Fruit fly (Drosophila melanogaster) whole organism, larva: ENCODE results near the gene Ssb-c31a.

Source experiments
- noc ChIP-seq: fragments of 200-800 bp; sonication (Bioruptor generic); optimal IDR thresholded peaks from 3 replicates; lab custom pipeline; 2019; ENCODE audit warnings: missing biosample characterization, mild to moderate bottlenecking, missing genetic modification characterization, moderate library complexity

The Ssb-c31a gene

dm6 chr2L:8211070-8211469 is at the start of gene Ssb-c31a:
Gene Ssb-c31a (plus strand): TSS chr2L:8211347.
- TF ChIP-seq noc = peak; percentile 67

dm6 chr2L:8161994-8162306 is 49.2 kb upstream of the Ssb-c31a start:
- TF ChIP-seq noc = no peak

- peak; percentile 98 for TF ChIP-seq noc
Observed at dm6 chr2L:8162307-8163024, 48.7 kb upstream of the Ssb-c31a start, which contains the start of gene Acbp1. Gene Acbp1 (minus strand): TSS chr2L:8162452.

dm6 chr2L:8163025-8163351 is 48.2 kb upstream of the Ssb-c31a start, which contains the start of gene Piezo:
Gene Piezo (plus strand): TSS chr2L:8163073.
- no peak for TF ChIP-seq noc

- TF ChIP-seq noc = peak; percentile 65
Observed at dm6 chr2L:8163588-8164166, 47.5 kb upstream of the Ssb-c31a start.

dm6 chr2L:8164219-8164618 is 46.9 kb upstream of the Ssb-c31a start:
- no peak for TF ChIP-seq noc

dm6 chr2L:8165800-8166576 is 45.2 kb upstream of the Ssb-c31a start:
- TF ChIP-seq noc = no peak

- no peak for TF ChIP-seq noc
Observed at dm6 chr2L:8168075-8168474, 43.1 kb upstream of the Ssb-c31a start.

- TF ChIP-seq noc = no peak
Observed at dm6 chr2L:8170600-8171182, 40.5 kb upstream of the Ssb-c31a start.

- no peak for TF ChIP-seq noc
Observed at dm6 chr2L:8171544-8171943, 39.6 kb upstream of the Ssb-c31a start.

dm6 chr2L:8185008-8185407 is 26.1 kb upstream of the Ssb-c31a start:
- no peak for TF ChIP-seq noc

- no peak for TF ChIP-seq noc
Observed at dm6 chr2L:8190681-8191080, 20.5 kb upstream of the Ssb-c31a start, which contains the start of gene CG34134. Gene CG34134 (minus strand): TSS chr2L:8190781.

- no peak for TF ChIP-seq noc
Observed at dm6 chr2L:8195722-8196323, 15.3 kb upstream of the Ssb-c31a start.

dm6 chr2L:8196757-8197530 is 14.2 kb upstream of the Ssb-c31a start, which contains the start of the genes CG8475 and CG8460:
Gene CG8475 (minus strand): TSS chr2L:8196918.
Gene CG8460 (plus strand): TSS chr2L:8197193.
- TF ChIP-seq noc = no peak

- no peak for TF ChIP-seq noc
Observed at dm6 chr2L:8198757-8199156, 12.4 kb upstream of the Ssb-c31a start, which contains the start of gene PGAP5. Gene PGAP5 (plus strand): TSS chr2L:8198882.

dm6 chr2L:8202569-8202968 is 8.6 kb upstream of the Ssb-c31a start:
- TF ChIP-seq noc = no peak
